Fruit fly (Drosophila melanogaster): Measurements from ENCODE around the gene Mettl2.

Gene Mettl2

dm6 chr3L:1639185-1639812 lies at the start of gene Mettl2, which contains the start of gene Bgb:
TSS of gene Mettl2 (minus strand) at chr3L:1639235.
TSS of gene Bgb (plus strand) at chr3L:1639711.
- no peak for TF ChIP-seq noc (tag; optimal IDR thresholded peaks at IDR 0.05)

dm6 chr3L:1688569-1688968 lies 49.5 kb upstream of the Mettl2 start:
- TF ChIP-seq noc (tag; optimal IDR thresholded peaks at IDR 0.05) = no peak

- TF ChIP-seq noc (tag; optimal IDR thresholded peaks at IDR 0.05) = no peak
These were observed 49.1 kb upstream of the Mettl2 start for dm6 chr3L:1688161-1688560.

DNA sequence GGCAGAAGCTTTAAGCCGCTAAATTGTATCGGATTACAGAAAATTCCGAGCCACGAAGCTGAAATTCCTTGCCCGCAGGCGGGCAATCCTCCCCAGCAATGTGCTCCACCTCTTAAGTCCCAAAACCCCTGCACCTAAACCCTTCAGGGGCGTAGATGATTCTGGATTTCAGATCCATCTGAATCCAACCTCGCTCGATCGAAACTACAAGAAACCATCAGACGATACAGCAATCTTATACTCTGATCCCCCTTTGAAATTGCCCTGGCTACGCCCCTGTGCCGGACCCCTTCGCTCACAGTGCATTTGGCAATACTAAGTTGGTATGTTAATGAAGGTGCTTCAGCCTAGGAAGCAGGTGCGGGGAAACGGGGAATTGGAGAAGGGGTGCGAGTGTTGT lies 44.1 kb upstream of the Mettl2 start:
- no peak for TF ChIP-seq noc (tag; optimal IDR thresholded peaks at IDR 0.05)

DNA sequence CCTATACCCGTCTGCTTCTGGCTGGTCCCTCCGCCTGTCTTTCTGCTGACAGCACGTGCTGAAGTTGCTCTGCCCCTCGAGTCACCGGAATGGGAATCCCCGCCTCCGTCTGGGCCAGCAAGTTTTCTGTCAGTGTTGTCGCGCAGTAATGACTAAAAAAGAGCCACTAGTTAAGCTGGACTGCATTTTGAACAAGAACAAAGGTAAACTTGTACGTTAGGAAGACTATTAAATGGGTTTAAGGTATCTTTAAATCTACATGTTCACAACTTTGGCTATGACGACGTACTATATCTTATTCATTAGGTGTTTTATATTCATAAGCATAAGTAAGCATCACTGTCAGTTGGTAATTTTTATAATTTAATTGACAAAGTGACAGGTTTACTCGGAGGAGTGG lies 40.4 kb upstream of the Mettl2 start:
- TF ChIP-seq noc (tag; optimal IDR thresholded peaks at IDR 0.05) = no peak

dm6 chr3L:1676222-1676621 lies 37.2 kb upstream of the Mettl2 start:
- no peak for TF ChIP-seq noc (tag; optimal IDR thresholded peaks at IDR 0.05)

- TF ChIP-seq noc (tag; optimal IDR thresholded peaks at IDR 0.05) = peak; percentile 17
These were observed 36.2 kb upstream of the Mettl2 start for dm6 chr3L:1675242-1675641.

- TF ChIP-seq noc (tag; optimal IDR thresholded peaks at IDR 0.05) = no peak
These were observed 35.3 kb upstream of the Mettl2 start, which contains the start of gene CG7991 for dm6 chr3L:1674381-1674780. TSS of gene CG7991 (plus strand) at chr3L:1674709.

dm6 chr3L:1672627-1673026 lies 33.6 kb upstream of the Mettl2 start, which contains the start of gene CG13930:
TSS of gene CG13930 (minus strand) at chr3L:1672727.
- no peak for TF ChIP-seq noc (tag; optimal IDR thresholded peaks at IDR 0.05)

- no peak for TF ChIP-seq noc (tag; optimal IDR thresholded peaks at IDR 0.05)
These were observed 31.0 kb upstream of the Mettl2 start, which contains the start of gene RabX5 for dm6 chr3L:1670008-1670407. TSS of gene RabX5 (minus strand) at chr3L:1670108.

DNA sequence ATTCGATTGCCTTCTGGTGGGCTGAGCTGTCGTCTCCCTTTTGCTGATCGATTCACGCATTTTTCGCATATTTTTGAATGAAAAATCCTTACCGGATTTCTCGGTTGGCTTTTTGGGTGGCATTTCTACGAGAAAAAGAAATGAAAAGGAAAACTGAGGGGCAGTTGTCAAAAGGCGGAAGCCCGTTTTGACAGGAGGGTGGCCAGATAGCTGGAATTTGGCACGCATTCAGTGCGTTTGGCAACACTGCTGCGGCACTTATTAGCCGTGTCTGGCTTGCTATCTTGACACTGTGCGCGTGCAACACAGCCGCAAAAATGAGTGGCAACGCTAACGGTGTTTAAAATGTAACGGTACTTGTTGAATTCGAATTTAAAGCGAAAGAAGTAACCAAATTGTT lies 29.5 kb upstream of the Mettl2 start, which contains the start of gene RpL23A:
TSS of gene RpL23A (minus strand) at position 151 of the 400 bp plus-strand sequence.
- TF ChIP-seq noc (tag; optimal IDR thresholded peaks at IDR 0.05) = peak; percentile 78

DNA sequence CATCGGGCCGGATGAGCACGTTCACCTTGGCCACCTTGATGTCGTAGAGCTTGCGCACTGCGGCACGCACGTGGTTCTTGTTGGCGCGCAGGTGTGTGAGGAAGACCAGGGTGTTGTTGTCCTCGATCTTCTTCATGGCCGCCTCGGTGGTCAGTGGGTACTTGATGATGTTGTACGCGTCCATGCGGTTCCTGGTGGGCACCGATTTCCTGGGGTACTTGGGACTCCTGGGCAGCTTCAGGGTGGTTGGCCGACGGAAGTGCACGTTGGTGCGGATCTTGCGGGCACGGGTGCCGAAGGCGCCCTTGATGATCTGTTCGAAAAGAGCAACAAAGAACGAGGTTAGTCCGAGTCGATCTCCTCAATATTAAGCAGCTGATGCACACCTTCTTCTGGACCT lies 28.4 kb upstream of the Mettl2 start:
- no peak for TF ChIP-seq noc (tag; optimal IDR thresholded peaks at IDR 0.05)

DNA sequence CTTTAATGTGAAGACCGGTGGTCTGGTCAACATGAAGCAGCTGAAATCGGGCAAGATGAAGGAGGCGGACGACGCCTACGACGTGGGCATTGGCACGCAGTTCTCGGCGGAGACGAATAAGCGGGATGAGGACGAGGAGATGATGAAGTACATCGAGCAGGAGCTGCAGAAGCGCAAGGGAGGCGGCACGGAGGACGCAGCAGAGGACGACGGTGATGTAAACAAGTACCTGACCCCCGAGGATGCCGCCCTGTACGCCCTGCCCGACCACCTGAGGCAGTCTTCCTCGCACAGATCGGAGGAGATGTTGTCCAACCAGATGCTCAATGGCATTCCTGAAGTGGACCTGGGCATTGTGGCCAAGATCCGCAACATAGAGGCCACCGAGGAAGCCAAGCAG lies 26.5 kb upstream of the Mettl2 start:
- TF ChIP-seq noc (tag; optimal IDR thresholded peaks at IDR 0.05) = no peak

dm6 chr3L:1664876-1665275 lies 25.8 kb upstream of the Mettl2 start, which contains the start of the genes Srrm234 and CG7974:
TSS of gene Srrm234 (minus strand) at chr3L:1665064.
TSS of gene CG7974 (plus strand) at chr3L:1665138.
- TF ChIP-seq noc (tag; optimal IDR thresholded peaks at IDR 0.05) = no peak

- TF ChIP-seq noc (tag; optimal IDR thresholded peaks at IDR 0.05) = no peak
These were observed 25.2 kb upstream of the Mettl2 start for dm6 chr3L:1664205-1664604.

DNA sequence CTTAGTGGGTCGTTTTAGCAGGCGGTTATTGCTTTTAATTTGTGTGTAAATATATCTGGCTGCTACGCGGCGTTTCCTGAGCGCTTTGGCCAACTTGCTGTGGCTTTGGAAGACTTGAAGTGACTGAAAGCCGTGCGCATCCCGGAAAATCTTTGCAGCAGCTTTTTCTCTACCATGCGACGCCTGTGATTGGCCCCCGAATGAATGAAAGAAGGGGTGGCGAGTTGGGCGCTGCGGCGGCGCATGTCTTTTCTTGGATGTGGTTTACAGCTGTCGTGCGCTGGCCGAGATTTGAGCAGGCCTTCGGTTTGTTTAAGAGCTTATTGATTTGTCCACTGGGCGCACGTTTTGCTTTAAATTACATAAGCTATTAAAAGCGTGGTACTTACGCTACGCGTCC lies 24.5 kb upstream of the Mettl2 start:
- TF ChIP-seq noc (tag; optimal IDR thresholded peaks at IDR 0.05) = no peak

dm6 chr3L:1661738-1662370 lies 22.8 kb upstream of the Mettl2 start:
- no peak for TF ChIP-seq noc (tag; optimal IDR thresholded peaks at IDR 0.05)

Data from whole organism, larva.